Fruit fly (Drosophila melanogaster): ENCODE results near the gene CG31323.

dm6 chr3R:26122896-26123295, 47.8 kb upstream of the CG31323 start:
- TF ChIP-seq achi (GFP tag; optimal IDR thresholded peaks at IDR 0.05) (no peak), vri (GFP tag; optimal IDR thresholded peaks at IDR 0.05) (no peak), CG3919 (GFP tag; optimal IDR thresholded peaks at IDR 0.05) (no peak), spab (GFP tag; optimal IDR thresholded peaks at IDR 0.05) (no peak), OdsH (GFP tag; optimal IDR thresholded peaks at IDR 0.05) (no peak), Sox102F (GFP tag; optimal IDR thresholded peaks at IDR 0.05) (no peak), Lpt (GFP tag; optimal IDR thresholded peaks at IDR 0.05) (no peak), CG8632 (GFP tag; optimal IDR thresholded peaks at IDR 0.05) (no peak), CG7368 (GFP tag; optimal IDR thresholded peaks at IDR 0.05) (no peak)
